Fruit fly (Drosophila melanogaster) whole organism, wandering third instar larva: ENCODE measurements around the gene CG33189.

Experiments
- Abd-B ChIP-seq: fragments of >200 bp; optimal IDR thresholded peaks from 2 replicates; lab custom pipeline; 2017; ENCODE audit warnings: missing biosample characterization, missing genetic modification characterization
- CG32264 ChIP-seq: fragments of 200-800 bp; sonication (Bioruptor generic); optimal IDR thresholded peaks from 2 replicates; lab custom pipeline; 2016; ENCODE audit warnings: missing biosample characterization, missing genetic modification characterization
- CG9705 ChIP-seq: fragments of 200-800 bp; sonication (Bioruptor generic); optimal IDR thresholded peaks from 2 replicates; lab custom pipeline; 2018; ENCODE audit warnings: missing biosample characterization, mild to moderate bottlenecking, missing genetic modification characterization
- CrebA ChIP-seq: fragments of 200-800 bp; sonication (Bioruptor generic); optimal IDR thresholded peaks from 2 replicates; lab custom pipeline; 2016; ENCODE audit warnings: missing biosample characterization, mild to moderate bottlenecking, missing genetic modification characterization, borderline replicate concordance
- Dfd ChIP-seq: fragments of >200 bp; optimal IDR thresholded peaks from 2 replicates; lab custom pipeline; 2017; ENCODE audit warnings: missing biosample characterization, missing genetic modification characterization
- Dif ChIP-seq: fragments of 200-275, 200-300 bp; sonication (Bioruptor generic); optimal IDR thresholded peaks from 2 replicates; lab custom pipeline; 2018; ENCODE audit warnings: missing biosample characterization, missing genetic modification characterization; ENCODE audit not compliant: partially characterized antibody
- GATAd ChIP-seq: sonication (Bioruptor generic); optimal IDR thresholded peaks from 2 replicates; lab custom pipeline; 2016; ENCODE audit warnings: missing biosample characterization, missing genetic modification characterization
- Hnf4 ChIP-seq: fragments of 200-800 bp; sonication (Bioruptor generic); optimal IDR thresholded peaks from 2 replicates; lab custom pipeline; 2016; ENCODE audit warnings: missing biosample characterization, mild to moderate bottlenecking, missing genetic modification characterization
- Hr78 ChIP-seq: fragments of >200 bp; optimal IDR thresholded peaks from 2 replicates; lab custom pipeline; 2017; ENCODE audit warnings: missing biosample characterization, missing genetic modification characterization
- Hr83 ChIP-seq: fragments of 200-300 bp; sonication (Bioruptor generic); optimal IDR thresholded peaks from 2 replicates; lab custom pipeline; 2016; ENCODE audit warnings: missing biosample characterization, mild to moderate bottlenecking, missing genetic modification characterization, moderate library complexity; ENCODE audit not compliant: poor library complexity, severe bottlenecking
- Jra ChIP-seq: sonication (Bioruptor generic); optimal IDR thresholded peaks from 2 replicates; lab custom pipeline; 2016; ENCODE audit warnings: missing biosample characterization, missing genetic modification characterization
- Mio ChIP-seq: sonication (Bioruptor generic); optimal IDR thresholded peaks from 2 replicates; lab custom pipeline; 2016; ENCODE audit warnings: missing biosample characterization, missing genetic modification characterization
- Myc ChIP-seq: fragments of >200 bp; optimal IDR thresholded peaks from 2 replicates; lab custom pipeline; 2017
- OdsH ChIP-seq: fragments of 200-800 bp; sonication (Bioruptor generic); optimal IDR thresholded peaks from 2 replicates; lab custom pipeline; 2016; ENCODE audit warnings: missing biosample characterization, mild to moderate bottlenecking, missing genetic modification characterization
- Rel ChIP-seq, 2 experiments: fragments of 200-800 bp; sonication (Bioruptor generic) in 1 of 2; optimal IDR thresholded peaks; 2 replicates in 1 of 2; 3 replicates in 1 of 2; lab custom pipeline; 2016 to 2019; ENCODE audit warnings: mild to moderate bottlenecking in 2 of 2, missing biosample characterization in 2 of 2, missing genetic modification characterization in 2 of 2, moderate library complexity in 1 of 2
- Sp1 ChIP-seq: fragments of 200-800 bp; sonication (Bioruptor generic); optimal IDR thresholded peaks from 3 replicates; lab custom pipeline; 2019; ENCODE audit warnings: missing biosample characterization, mild to moderate bottlenecking, missing genetic modification characterization, moderate library complexity
- Vsx2 ChIP-seq: fragments of 200-300, 225-300 bp; sonication (Bioruptor generic); optimal IDR thresholded peaks from 2 replicates; lab custom pipeline; 2018; ENCODE audit warnings: missing biosample characterization, missing genetic modification characterization; ENCODE audit not compliant: partially characterized antibody
- br ChIP-seq: fragments of 200-800 bp; sonication (Bioruptor generic); optimal IDR thresholded peaks from 2 replicates; lab custom pipeline; 2016; ENCODE audit warnings: missing biosample characterization, missing genetic modification characterization
- brk ChIP-seq: fragments of 200-800 bp; sonication (Bioruptor generic); optimal IDR thresholded peaks from 2 replicates; lab custom pipeline; 2016; ENCODE audit warnings: missing biosample characterization, mild to moderate bottlenecking, missing genetic modification characterization
- dl ChIP-seq, 2 experiments: fragments of 175-275, 200-275 bp in 1 of 2; fragments of 200-275 bp in 1 of 2; sonication (Bioruptor generic); optimal IDR thresholded peaks; lab custom pipeline; 2018; ENCODE audit warnings: mild to moderate bottlenecking in 2 of 2, missing biosample characterization in 2 of 2, missing genetic modification characterization in 2 of 2, moderate library complexity in 2 of 2; ENCODE audit not compliant: partially characterized antibody in 2 of 2, insufficient read depth in 1 of 2
- dmrt93B ChIP-seq: fragments of 200-800 bp; sonication (Bioruptor generic); optimal IDR thresholded peaks from 2 replicates; lab custom pipeline; 2018; ENCODE audit warnings: missing biosample characterization, mild to moderate bottlenecking, missing genetic modification characterization
- dsf ChIP-seq: sonication (Bioruptor generic); optimal IDR thresholded peaks from 2 replicates; lab custom pipeline; 2016; ENCODE audit warnings: missing biosample characterization, missing genetic modification characterization, borderline replicate concordance
- ey ChIP-seq: fragments of 200-800 bp; sonication (Bioruptor generic); optimal IDR thresholded peaks from 2 replicates; lab custom pipeline; 2016; ENCODE audit warnings: missing biosample characterization, missing genetic modification characterization
- foxo ChIP-seq, 2 experiments: fragments of 200-800 bp; sonication (Bioruptor generic); optimal IDR thresholded peaks; 2 replicates in 1 of 2; 3 replicates in 1 of 2; lab custom pipeline; 2016 to 2017; ENCODE audit warnings: missing biosample characterization in 2 of 2, missing genetic modification characterization in 2 of 2
- fru ChIP-seq: fragments of 200-800 bp; sonication (Bioruptor generic); optimal IDR thresholded peaks from 3 replicates; lab custom pipeline; 2016; ENCODE audit warnings: missing biosample characterization, mild to moderate bottlenecking, missing genetic modification characterization
- h ChIP-seq: fragments of 200-800 bp; sonication (Bioruptor generic); optimal IDR thresholded peaks from 3 replicates; lab custom pipeline; 2016; ENCODE audit warnings: missing biosample characterization, mild to moderate bottlenecking, missing genetic modification characterization
- jim ChIP-seq: fragments of 175-275, 200-325 bp; sonication (Bioruptor generic); optimal IDR thresholded peaks from 2 replicates; lab custom pipeline; 2016; ENCODE audit warnings: missing biosample characterization, mild to moderate bottlenecking, missing genetic modification characterization
- lola ChIP-seq: fragments of >200 bp; optimal IDR thresholded peaks from 2 replicates; lab custom pipeline; 2017; ENCODE audit warnings: missing biosample characterization, missing genetic modification characterization
- pan ChIP-seq: fragments of >200 bp; optimal IDR thresholded peaks from 2 replicates; lab custom pipeline; 2017
- psq ChIP-seq: fragments of 200-800 bp; sonication (Bioruptor generic); optimal IDR thresholded peaks from 3 replicates; lab custom pipeline; 2017; ENCODE audit warnings: missing biosample characterization, mild to moderate bottlenecking, missing genetic modification characterization, moderate library complexity
- rgr ChIP-seq: fragments of 200-800 bp; sonication (Bioruptor generic); optimal IDR thresholded peaks from 3 replicates; lab custom pipeline; 2016; ENCODE audit warnings: missing biosample characterization, mild to moderate bottlenecking, missing genetic modification characterization
- sage ChIP-seq: fragments of 200-800 bp; sonication (Bioruptor generic); optimal IDR thresholded peaks from 2 replicates; lab custom pipeline; 2016; ENCODE audit warnings: missing biosample characterization, mild to moderate bottlenecking, missing genetic modification characterization
- sv ChIP-seq: fragments of 200-800 bp; sonication (Bioruptor generic); optimal IDR thresholded peaks from 3 replicates; lab custom pipeline; 2016; ENCODE audit warnings: missing biosample characterization, missing genetic modification characterization
- tai ChIP-seq: sonication (Bioruptor generic); optimal IDR thresholded peaks from 2 replicates; lab custom pipeline; 2016; ENCODE audit warnings: missing biosample characterization, missing genetic modification characterization
- usp ChIP-seq: fragments of >200 bp; optimal IDR thresholded peaks from 2 replicates; lab custom pipeline; 2017; ENCODE audit warnings: missing biosample characterization, missing genetic modification characterization
- woc ChIP-seq: sonication (Bioruptor generic); optimal IDR thresholded peaks from 2 replicates; lab custom pipeline; 2016; ENCODE audit warnings: missing biosample characterization, mild to moderate bottlenecking, missing genetic modification characterization

The CG33189 gene

DNA sequence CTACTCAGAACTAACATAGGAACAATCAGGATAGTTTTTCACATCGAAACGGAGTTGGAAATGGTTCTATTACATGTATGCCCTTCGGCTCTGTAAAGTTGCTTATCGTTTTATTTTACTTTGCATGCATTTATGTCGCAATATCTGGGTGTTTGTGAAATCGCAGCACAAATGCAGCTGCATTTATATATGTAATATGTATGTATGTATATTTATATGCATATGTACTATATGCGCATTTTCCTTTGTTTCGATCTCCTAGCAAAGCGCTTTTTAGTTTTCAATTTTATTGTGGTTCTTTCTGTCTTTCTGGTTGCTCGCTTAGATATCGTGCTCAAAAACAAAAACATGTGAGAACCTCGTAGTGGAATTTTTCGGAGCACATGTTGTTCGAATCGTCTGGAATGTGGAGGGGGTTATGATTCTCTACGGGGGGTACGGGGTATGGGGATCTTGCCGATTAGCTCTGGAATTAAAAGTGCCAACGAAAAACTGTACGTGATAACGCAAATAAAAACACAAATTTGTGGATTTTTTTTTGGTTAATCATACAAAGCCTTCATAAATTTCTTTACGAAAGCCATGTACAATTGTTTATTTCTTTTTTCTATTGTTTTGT, 33.5 kb upstream of the CG33189 start:
- TF ChIP-seq Rel (GFP tag; optimal IDR thresholded peaks at IDR 0.05; lab: Kevin White, UChicago) (no peak), Rel (tag; optimal IDR thresholded peaks at IDR 0.05; lab: Kevin White, UChicago) (peak; percentile 59), dmrt93B (no peak), Mio (no peak), Abd-B (GFP tag; lab: Kevin White, UChicago) (no peak), Dif (no peak), Sp1 (peak; percentile 1), jim (GFP tag; lab: Kevin White, UChicago) (no peak), woc (no peak)

- no peak for TF ChIP-seq Hnf4
- no peak for TF ChIP-seq Dif
- TF ChIP-seq Vsx2 (GFP tag; lab: Kevin White, UChicago) = no peak
- no peak for TF ChIP-seq psq (GFP tag; lab: Kevin White, UChicago)
- no peak for TF ChIP-seq br
Observed at dm6 chr3R:8813164-8813629, 32.6 kb upstream of the CG33189 start, which contains the start of gene CG9837. Gene CG9837, minus strand, starts transcription at chr3R:8813579.

dm6 chr3R:8812342-8812966, 31.9 kb upstream of the CG33189 start:
- TF ChIP-seq GATAd (GFP tag; lab: Kevin White, UChicago) (no peak), rgr (GFP tag; lab: Kevin White, UChicago) (peak; percentile 53), OdsH (GFP tag; lab: Kevin White, UChicago) (peak; percentile 32), dl (GFP tag; optimal IDR thresholded peaks at IDR 0.05; lab: Kevin White, UChicago; ENCODE audit: insufficient read depth in 1 of 2, partially characterized antibody in 2 of 2) (no peak), Hnf4 (peak; percentile 18), brk (GFP tag; lab: Kevin White, UChicago) (no peak), fru (GFP tag; lab: Kevin White, UChicago) (peak; percentile 72), tai (no peak), h (GFP tag; lab: Kevin White, UChicago) (peak; percentile 65), br (peak; percentile 46), lola (no peak), Hr83 (no peak), CrebA (no peak), Vsx2 (GFP tag; lab: Kevin White, UChicago) (no peak), Mio (no peak), foxo (GFP tag; optimal IDR thresholded peaks at IDR 0.05; lab: Kevin White, UChicago) (peak in 1 of 2 experiments; percentile 53), usp (no peak), Dif (no peak), Dfd (no peak), CG32264 (GFP tag; lab: Kevin White, UChicago) (peak; percentile 22), ey (GFP tag; lab: Kevin White, UChicago) (peak; percentile 54), dsf (GFP tag; lab: Kevin White, UChicago) (no peak), Jra (GFP tag; lab: Kevin White, UChicago) (no peak), woc (peak; percentile 53), CG9705 (GFP tag; lab: Kevin White, UChicago) (no peak), sv (peak; percentile 28), psq (GFP tag; lab: Kevin White, UChicago) (peak; percentile 34), sage (GFP tag; lab: Kevin White, UChicago) (peak; percentile 12), dmrt93B (no peak)
- TF ChIP-seq, all 38 proteins: peak for 13

dm6 chr3R:8811323-8811936, 30.8 kb upstream of the CG33189 start:
- TF ChIP-seq Rel (GFP tag; optimal IDR thresholded peaks at IDR 0.05; lab: Kevin White, UChicago) (peak; percentile 97), Rel (tag; optimal IDR thresholded peaks at IDR 0.05; lab: Kevin White, UChicago) (peak; percentile 91), CG32264 (GFP tag; lab: Kevin White, UChicago) (peak; percentile 98), brk (GFP tag; lab: Kevin White, UChicago) (peak; percentile 97), Mio (peak; percentile 88), dmrt93B (peak; percentile 97), Jra (GFP tag; lab: Kevin White, UChicago) (peak; percentile 95), usp (no peak), foxo (GFP tag; optimal IDR thresholded peaks at IDR 0.05; lab: Kevin White, UChicago) (peak; percentile 95 to 99), Hr78 (GFP tag; lab: Kevin White, UChicago) (no peak), sage (GFP tag; lab: Kevin White, UChicago) (peak; percentile 97), CG9705 (GFP tag; lab: Kevin White, UChicago) (peak; percentile 89), dl (GFP tag; optimal IDR thresholded peaks at IDR 0.05; lab: Kevin White, UChicago; ENCODE audit: insufficient read depth in 1 of 2, partially characterized antibody in 2 of 2) (peak in 1 of 2 experiments; percentile 17), Myc (lab: Kevin White, UChicago) (no peak), jim (GFP tag; lab: Kevin White, UChicago) (no peak), woc (peak; percentile 99), psq (GFP tag; lab: Kevin White, UChicago) (peak; percentile 97), lola (no peak), Abd-B (GFP tag; lab: Kevin White, UChicago) (no peak), rgr (GFP tag; lab: Kevin White, UChicago) (peak; percentile 99), sv (peak; percentile 99), CrebA (no peak), Dfd (no peak), OdsH (GFP tag; lab: Kevin White, UChicago) (peak; percentile 99), dsf (GFP tag; lab: Kevin White, UChicago) (peak; percentile 86), pan (peak; percentile 82), GATAd (GFP tag; lab: Kevin White, UChicago) (no peak), h (GFP tag; lab: Kevin White, UChicago) (peak; percentile 99), Sp1 (peak; percentile 98), fru (GFP tag; lab: Kevin White, UChicago) (peak; percentile 99), ey (GFP tag; lab: Kevin White, UChicago) (peak; percentile 99), tai (peak; percentile 95)
